Worm (Caenorhabditis elegans): ENCODE data around the gene C17A2.7.

The C17A2.7 gene

ce11 chrII:3843305-3843704 is at the start of gene C17A2.7, which contains the start of gene C17A2.3:
C17A2.7 (minus strand) TSS chrII:3843405.
C17A2.3 (plus strand) TSS chrII:3843609.
- TF ChIP-seq W03F9.2 (tag; optimal IDR thresholded peaks at IDR 0.05) (no peak), dao-5 (tag; optimal IDR thresholded peaks at IDR 0.05) (no peak), him-1 (tag; optimal IDR thresholded peaks at IDR 0.05) (no peak)

ce11 chrII:3891124-3891523 is 47.9 kb upstream of the C17A2.7 start, which contains the start of gene F53C3.8:
F53C3.8 (plus strand) TSS chrII:3891424.
- TF ChIP-seq dao-5 (tag; optimal IDR thresholded peaks at IDR 0.05) (no peak), W03F9.2 (tag; optimal IDR thresholded peaks at IDR 0.05) (no peak), him-1 (tag; optimal IDR thresholded peaks at IDR 0.05) (no peak)

ce11 chrII:3879945-3880344 is 36.7 kb upstream of the C17A2.7 start, which contains the start of gene nhr-166:
nhr-166 (plus strand) TSS chrII:3880245.
- TF ChIP-seq him-1 (tag; optimal IDR thresholded peaks at IDR 0.05) (no peak), W03F9.2 (tag; optimal IDR thresholded peaks at IDR 0.05) (no peak), dao-5 (tag; optimal IDR thresholded peaks at IDR 0.05) (no peak)

- no peak for TF ChIP-seq W03F9.2 (tag; optimal IDR thresholded peaks at IDR 0.05)
- no peak for TF ChIP-seq dao-5 (tag; optimal IDR thresholded peaks at IDR 0.05)
- TF ChIP-seq him-1 (tag; optimal IDR thresholded peaks at IDR 0.05): no peak
Measured at ce11 chrII:3878330-3878729, 35.1 kb upstream of the C17A2.7 start, which contains the start of gene srh-250. srh-250 (plus strand) TSS chrII:3878630.

- TF ChIP-seq him-1 (tag; optimal IDR thresholded peaks at IDR 0.05): no peak
- no peak for TF ChIP-seq dao-5 (tag; optimal IDR thresholded peaks at IDR 0.05)
- no peak for TF ChIP-seq W03F9.2 (tag; optimal IDR thresholded peaks at IDR 0.05)
Measured at ce11 chrII:3877874-3878273, 34.7 kb upstream of the C17A2.7 start, which contains the start of gene sdz-7. sdz-7 (minus strand) TSS chrII:3877974.

ce11 chrII:3877127-3877526 is 33.9 kb upstream of the C17A2.7 start, which contains the start of gene nep-3:
nep-3 (minus strand) TSS chrII:3877227.
- TF ChIP-seq W03F9.2 (tag; optimal IDR thresholded peaks at IDR 0.05) (no peak), him-1 (tag; optimal IDR thresholded peaks at IDR 0.05) (no peak), dao-5 (tag; optimal IDR thresholded peaks at IDR 0.05) (no peak)

ce11 chrII:3869601-3870000 is 26.4 kb upstream of the C17A2.7 start, which contains the start of gene oac-10:
oac-10 (plus strand) TSS chrII:3869901.
- no peak for TF ChIP-seq him-1 (tag; optimal IDR thresholded peaks at IDR 0.05)

ce11 chrII:3864652-3865051 is 21.4 kb upstream of the C17A2.7 start, which contains the start of gene nhr-261:
nhr-261 (minus strand) TSS chrII:3864752.
- no peak for TF ChIP-seq him-1 (tag; optimal IDR thresholded peaks at IDR 0.05)
- TF ChIP-seq W03F9.2 (tag; optimal IDR thresholded peaks at IDR 0.05): no peak
- TF ChIP-seq dao-5 (tag; optimal IDR thresholded peaks at IDR 0.05): no peak

ce11 chrII:3862053-3862452 is 18.8 kb upstream of the C17A2.7 start:
- TF ChIP-seq dao-5 (tag; optimal IDR thresholded peaks at IDR 0.05) (no peak), W03F9.2 (tag; optimal IDR thresholded peaks at IDR 0.05) (no peak), him-1 (tag; optimal IDR thresholded peaks at IDR 0.05) (no peak)

- TF ChIP-seq him-1 (tag; optimal IDR thresholded peaks at IDR 0.05) (no peak), dao-5 (tag; optimal IDR thresholded peaks at IDR 0.05) (no peak), W03F9.2 (tag; optimal IDR thresholded peaks at IDR 0.05) (no peak)
Measured at ce11 chrII:3860826-3861225, 17.6 kb upstream of the C17A2.7 start, which contains the start of gene oac-11. oac-11 (minus strand) TSS chrII:3860926.

ce11 chrII:3852654-3853053 is 9.4 kb upstream of the C17A2.7 start, which contains the start of gene nhr-257:
nhr-257 (plus strand) TSS chrII:3852954.
- TF ChIP-seq W03F9.2 (tag; optimal IDR thresholded peaks at IDR 0.05) (no peak), dao-5 (tag; optimal IDR thresholded peaks at IDR 0.05) (no peak), him-1 (tag; optimal IDR thresholded peaks at IDR 0.05) (no peak)

ce11 chrII:3850655-3851054 is 7.5 kb upstream of the C17A2.7 start, which contains the start of gene nhr-72:
nhr-72 (minus strand) TSS chrII:3850755.
- no peak for TF ChIP-seq him-1 (tag; optimal IDR thresholded peaks at IDR 0.05)
- TF ChIP-seq W03F9.2 (tag; optimal IDR thresholded peaks at IDR 0.05): no peak
- no peak for TF ChIP-seq dao-5 (tag; optimal IDR thresholded peaks at IDR 0.05)

ce11 chrII:3846028-3846427 is 2.8 kb upstream of the C17A2.7 start, which contains the start of gene C17A2.2:
C17A2.2 (plus strand) TSS chrII:3846328.
- no peak for TF ChIP-seq W03F9.2 (tag; optimal IDR thresholded peaks at IDR 0.05)
- no peak for TF ChIP-seq dao-5 (tag; optimal IDR thresholded peaks at IDR 0.05)
- TF ChIP-seq him-1 (tag; optimal IDR thresholded peaks at IDR 0.05): no peak

ce11 chrII:3839562-3839961 is 3.6 kb downstream of the C17A2.7 start, which contains the start of gene C17A2.4:
C17A2.4 (plus strand) TSS chrII:3839862.
- TF ChIP-seq dao-5 (tag; optimal IDR thresholded peaks at IDR 0.05) (no peak), him-1 (tag; optimal IDR thresholded peaks at IDR 0.05) (no peak)

- TF ChIP-seq him-1 (tag; optimal IDR thresholded peaks at IDR 0.05): no peak
- no peak for TF ChIP-seq dao-5 (tag; optimal IDR thresholded peaks at IDR 0.05)
- TF ChIP-seq W03F9.2 (tag; optimal IDR thresholded peaks at IDR 0.05): no peak
Measured at ce11 chrII:3835915-3836314, 7.3 kb downstream of the C17A2.7 start, which contains the start of gene oac-4. oac-4 (minus strand) TSS chrII:3836015.
